Worm (Caenorhabditis elegans): Measurements from ENCODE around the gene F54D1.1.

Gene F54D1.1

DNA sequence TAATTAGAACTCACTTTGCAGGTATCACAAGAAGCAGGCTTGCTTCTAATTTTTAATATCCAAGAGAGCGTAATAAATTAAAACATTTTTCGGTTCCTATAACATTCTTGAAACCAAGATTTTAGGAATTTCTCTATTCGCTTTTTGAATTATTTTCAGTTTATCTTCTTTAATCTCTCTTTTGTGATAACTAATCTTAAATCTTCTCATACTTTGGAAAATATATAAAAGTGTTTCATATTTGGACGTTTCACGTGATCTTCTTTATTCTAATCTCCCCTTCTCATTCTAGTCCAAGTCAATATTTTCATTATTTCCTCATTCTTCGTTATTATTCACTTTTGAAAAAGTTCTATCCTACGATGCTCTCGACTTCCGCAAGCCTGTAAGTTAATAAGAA lies at the start of gene F54D1.1:
TSS of gene F54D1.1 (plus strand) at position 301 of the 400 bp plus-strand sequence.
- TF ChIP-seq ceh-13 (GFP tag; optimal IDR thresholded peaks at IDR 0.05) (no peak), tbx-37 (GFP tag; conservative IDR thresholded peaks at IDR 0.05) (no peak), scrt-1 (GFP tag; IDR thresholded peaks at IDR 0.05) (no peak), aly-1 (tag; optimal IDR thresholded peaks at IDR 0.05) (no peak), B0310.2 (tag; optimal IDR thresholded peaks at IDR 0.05) (no peak), ceh-36 (tag; optimal IDR thresholded peaks at IDR 0.05) (no peak), hmg-4 (GFP tag; optimal IDR thresholded peaks at IDR 0.05) (no peak), hmbx-1 (tag; optimal IDR thresholded peaks at IDR 0.05) (no peak), pes-1 (GFP tag; IDR thresholded peaks at IDR 0.05) (no peak), ets-7 (tag; optimal IDR thresholded peaks at IDR 0.05) (no peak), sea-1 (GFP tag; conservative IDR thresholded peaks at IDR 0.05) (no peak), ama-1 (optimal IDR thresholded peaks at IDR 0.05) (no peak), hnd-1 (tag; optimal IDR thresholded peaks at IDR 0.05) (no peak)

- no peak for TF ChIP-seq ceh-36 (tag; optimal IDR thresholded peaks at IDR 0.05)
- no peak for TF ChIP-seq scrt-1 (GFP tag; IDR thresholded peaks at IDR 0.05)
- TF ChIP-seq tra-4 (tag; optimal IDR thresholded peaks at IDR 0.05), result no peak
- TF ChIP-seq ets-7 (tag; optimal IDR thresholded peaks at IDR 0.05), result no peak
- no peak for TF ChIP-seq B0310.2 (tag; optimal IDR thresholded peaks at IDR 0.05)
- TF ChIP-seq F13C5.2 (tag; optimal IDR thresholded peaks at IDR 0.05), result no peak
- TF ChIP-seq pes-1 (GFP tag; IDR thresholded peaks at IDR 0.05), result no peak
- TF ChIP-seq aly-1 (tag; optimal IDR thresholded peaks at IDR 0.05), result no peak
- no peak for TF ChIP-seq sea-1 (GFP tag; conservative IDR thresholded peaks at IDR 0.05)
- no peak for TF ChIP-seq tbx-37 (GFP tag; conservative IDR thresholded peaks at IDR 0.05)
- TF ChIP-seq hmbx-1 (tag; optimal IDR thresholded peaks at IDR 0.05), result no peak
- no peak for TF ChIP-seq flt-1 (GFP tag; IDR thresholded peaks at IDR 0.05)
- no peak for TF ChIP-seq hnd-1 (tag; optimal IDR thresholded peaks at IDR 0.05)
Measured at ce11 chrIV:11212978-11213377, 48.7 kb upstream of the F54D1.1 start.

- TF ChIP-seq ceh-13 (GFP tag; optimal IDR thresholded peaks at IDR 0.05), result no peak
- TF ChIP-seq pes-1 (GFP tag; IDR thresholded peaks at IDR 0.05), result no peak
- TF ChIP-seq ceh-36 (tag; optimal IDR thresholded peaks at IDR 0.05), result no peak
- TF ChIP-seq aly-1 (tag; optimal IDR thresholded peaks at IDR 0.05), result no peak
- TF ChIP-seq ets-7 (tag; optimal IDR thresholded peaks at IDR 0.05), result no peak
- TF ChIP-seq tbx-37 (GFP tag; conservative IDR thresholded peaks at IDR 0.05), result no peak
- no peak for TF ChIP-seq scrt-1 (GFP tag; IDR thresholded peaks at IDR 0.05)
- no peak for TF ChIP-seq tbx-11 (GFP tag; IDR thresholded peaks at IDR 0.05)
- no peak for TF ChIP-seq sea-1 (GFP tag; conservative IDR thresholded peaks at IDR 0.05)
- TF ChIP-seq B0310.2 (tag; optimal IDR thresholded peaks at IDR 0.05), result no peak
- no peak for TF ChIP-seq hnd-1 (tag; optimal IDR thresholded peaks at IDR 0.05)
- no peak for TF ChIP-seq F13C5.2 (tag; optimal IDR thresholded peaks at IDR 0.05)
- TF ChIP-seq tra-4 (tag; optimal IDR thresholded peaks at IDR 0.05), result no peak
- TF ChIP-seq ama-1 (optimal IDR thresholded peaks at IDR 0.05), result no peak
- no peak for TF ChIP-seq hmbx-1 (tag; optimal IDR thresholded peaks at IDR 0.05)
- no peak for TF ChIP-seq flt-1 (GFP tag; IDR thresholded peaks at IDR 0.05)
- no peak for TF ChIP-seq hmg-4 (GFP tag; optimal IDR thresholded peaks at IDR 0.05)
Measured at ce11 chrIV:11218037-11218436, 43.6 kb upstream of the F54D1.1 start, which contains the start of gene zip-6. zip-6 (minus strand) TSS chrIV:11218137.

- TF ChIP-seq tbx-37 (GFP tag; conservative IDR thresholded peaks at IDR 0.05) (no peak), tbx-11 (GFP tag; IDR thresholded peaks at IDR 0.05) (no peak), B0310.2 (tag; optimal IDR thresholded peaks at IDR 0.05) (no peak), F13C5.2 (tag; optimal IDR thresholded peaks at IDR 0.05) (no peak), ceh-13 (GFP tag; optimal IDR thresholded peaks at IDR 0.05) (no peak), sea-1 (GFP tag; conservative IDR thresholded peaks at IDR 0.05) (no peak), tra-4 (tag; optimal IDR thresholded peaks at IDR 0.05) (no peak), hmbx-1 (tag; optimal IDR thresholded peaks at IDR 0.05) (no peak), ama-1 (optimal IDR thresholded peaks at IDR 0.05) (no peak), ets-7 (tag; optimal IDR thresholded peaks at IDR 0.05) (no peak), aly-1 (tag; optimal IDR thresholded peaks at IDR 0.05) (no peak), scrt-1 (GFP tag; IDR thresholded peaks at IDR 0.05) (no peak), hnd-1 (tag; optimal IDR thresholded peaks at IDR 0.05) (no peak), hmg-4 (GFP tag; optimal IDR thresholded peaks at IDR 0.05) (no peak), pes-1 (GFP tag; IDR thresholded peaks at IDR 0.05) (no peak)
Measured at ce11 chrIV:11223878-11224277, 37.8 kb upstream of the F54D1.1 start, which contains the start of gene C29F4.3. C29F4.3 (minus strand) TSS chrIV:11223978.

ce11 chrIV:11225206-11225605 lies 36.4 kb upstream of the F54D1.1 start, which contains the start of gene col-125:
col-125 (plus strand) TSS chrIV:11225506.
- TF ChIP-seq sea-1 (GFP tag; conservative IDR thresholded peaks at IDR 0.05) (no peak), tra-4 (tag; optimal IDR thresholded peaks at IDR 0.05) (no peak), hmg-4 (GFP tag; optimal IDR thresholded peaks at IDR 0.05) (no peak), F13C5.2 (tag; optimal IDR thresholded peaks at IDR 0.05) (no peak), tbx-11 (GFP tag; IDR thresholded peaks at IDR 0.05) (no peak), tbx-37 (GFP tag; conservative IDR thresholded peaks at IDR 0.05) (no peak), aly-1 (tag; optimal IDR thresholded peaks at IDR 0.05) (no peak), scrt-1 (GFP tag; IDR thresholded peaks at IDR 0.05) (no peak), pes-1 (GFP tag; IDR thresholded peaks at IDR 0.05) (no peak), ama-1 (optimal IDR thresholded peaks at IDR 0.05) (no peak), ets-7 (tag; optimal IDR thresholded peaks at IDR 0.05) (no peak), hmbx-1 (tag; optimal IDR thresholded peaks at IDR 0.05) (no peak), ceh-13 (GFP tag; optimal IDR thresholded peaks at IDR 0.05) (no peak), B0310.2 (tag; optimal IDR thresholded peaks at IDR 0.05) (no peak), flt-1 (GFP tag; IDR thresholded peaks at IDR 0.05) (no peak), ceh-36 (tag; optimal IDR thresholded peaks at IDR 0.05) (no peak), hnd-1 (tag; optimal IDR thresholded peaks at IDR 0.05) (no peak)

DNA sequence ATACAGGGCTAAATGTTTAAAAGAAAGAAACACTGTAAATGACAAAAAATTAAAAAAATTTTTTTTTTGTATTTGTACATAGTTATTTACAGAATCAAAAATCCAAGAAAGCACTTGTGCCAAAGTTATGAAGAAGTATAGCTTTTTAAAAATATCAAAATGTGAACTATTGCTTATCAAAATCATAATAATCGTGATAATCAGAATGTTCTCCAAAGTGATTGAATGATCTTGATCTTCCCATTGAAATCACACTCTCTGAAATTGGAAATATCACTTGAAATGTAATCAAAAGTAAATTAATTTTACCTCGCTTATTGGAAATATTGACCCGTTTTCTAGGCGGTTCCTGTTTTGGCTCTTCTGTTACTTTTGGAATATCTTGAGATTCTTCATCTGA lies 35.1 kb upstream of the F54D1.1 start:
- no peak for TF ChIP-seq hnd-1 (tag; optimal IDR thresholded peaks at IDR 0.05)
- no peak for TF ChIP-seq sea-1 (GFP tag; conservative IDR thresholded peaks at IDR 0.05)
- no peak for TF ChIP-seq ets-7 (tag; optimal IDR thresholded peaks at IDR 0.05)
- no peak for TF ChIP-seq pes-1 (GFP tag; IDR thresholded peaks at IDR 0.05)
- no peak for TF ChIP-seq scrt-1 (GFP tag; IDR thresholded peaks at IDR 0.05)
- TF ChIP-seq aly-1 (tag; optimal IDR thresholded peaks at IDR 0.05), result no peak
- TF ChIP-seq hmbx-1 (tag; optimal IDR thresholded peaks at IDR 0.05), result no peak
- TF ChIP-seq B0310.2 (tag; optimal IDR thresholded peaks at IDR 0.05), result no peak
- no peak for TF ChIP-seq tbx-11 (GFP tag; IDR thresholded peaks at IDR 0.05)
- TF ChIP-seq F13C5.2 (tag; optimal IDR thresholded peaks at IDR 0.05), result no peak
- no peak for TF ChIP-seq tra-4 (tag; optimal IDR thresholded peaks at IDR 0.05)
- no peak for TF ChIP-seq ceh-36 (tag; optimal IDR thresholded peaks at IDR 0.05)
- no peak for TF ChIP-seq ceh-13 (GFP tag; optimal IDR thresholded peaks at IDR 0.05)
- no peak for TF ChIP-seq hmg-4 (GFP tag; optimal IDR thresholded peaks at IDR 0.05)
- no peak for TF ChIP-seq ama-1 (optimal IDR thresholded peaks at IDR 0.05)
- TF ChIP-seq flt-1 (GFP tag; IDR thresholded peaks at IDR 0.05), result no peak
- no peak for TF ChIP-seq tbx-37 (GFP tag; conservative IDR thresholded peaks at IDR 0.05)

All from whole organism, early embryonic.